2 worm cellular contexts compared by ENCODE assay signal in genomic region chrIII:4476313-4476712, ce11.
A peak's percentile ranks its signal among the peaks of the same experiment; 100 is the strongest.
TF ChIP-seq lines count a peak whose summit lies in the region.

No protein-coding gene starts in this region.

TF ChIP-seq in whole organism, L4 larva, 104 proteins besides CTCF, POLR2A, EP300 and RAD21:
- TF ChIP-seq zip-11 (GFP tag; IDR thresholded peaks at IDR 0.05; lab: Robert Waterston, UW) (no peak), unc-62 (GFP tag; optimal IDR thresholded peaks at IDR 0.05 in 1 of 2; lab: Kevin White, UChicago) (peak in 1 of 2 experiments; percentile 95), unc-62 (tag; optimal IDR thresholded peaks at IDR 0.05; lab: Kevin White, UChicago) (no peak), pqm-1 (tag; optimal IDR thresholded peaks at IDR 0.05; lab: Kevin White, UChicago) (no peak), dmd-8 (GFP tag; IDR thresholded peaks at IDR 0.05; lab: Robert Waterston, UW) (0 out of 2 replicates have a peak, but pooled peaks have one; percentile 27)

TF ChIP-seq in whole organism, young adult, 124 proteins besides CTCF, POLR2A, EP300 and RAD21:
- TF ChIP-seq mes-4 (tag; optimal IDR thresholded peaks at IDR 0.05; lab: Kevin White, UChicago) (no peak), egl-18 (GFP tag; IDR thresholded peaks at IDR 0.05; lab: Robert Waterston, UW) (no peak), F37B4.10 (GFP tag; IDR thresholded peaks at IDR 0.05; lab: Robert Waterston, UW) (no peak), athp-1 (tag; optimal IDR thresholded peaks at IDR 0.05; lab: Kevin White, UChicago) (no peak), cebp-1 (GFP tag; IDR thresholded peaks at IDR 0.05; lab: Robert Waterston, UW) (no peak), cebp-1 (tag; optimal IDR thresholded peaks at IDR 0.05; lab: Kevin White, UChicago) (no peak), hlh-26 (GFP tag; conservative IDR thresholded peaks at IDR 0.05; lab: Robert Waterston, UW) (no peak), pbrm-1 (GFP tag; IDR thresholded peaks at IDR 0.05; lab: Robert Waterston, UW) (no peak), C06A6.2 (GFP tag; conservative IDR thresholded peaks at IDR 0.05; lab: Robert Waterston, UW) (no peak), ceh-79 (tag; optimal IDR thresholded peaks at IDR 0.05; lab: Kevin White, UChicago) (no peak), F49E8.2 (tag; optimal IDR thresholded peaks at IDR 0.05; lab: Kevin White, UChicago; ENCODE audit: insufficient read depth) (no peak), hmg-1.2 (GFP tag; IDR thresholded peaks at IDR 0.05; lab: Robert Waterston, UW) (0 out of 2 replicates have a peak, but pooled peaks have one; percentile 6), ceh-27 (GFP tag; optimal IDR thresholded peaks at IDR 0.05; lab: Kevin White, UChicago) (no peak), ztf-22 (GFP tag; optimal IDR thresholded peaks at IDR 0.05; lab: Kevin White, UChicago) (no peak), F57A8.1 (GFP tag; optimal IDR thresholded peaks at IDR 0.05; lab: Kevin White, UChicago) (peak; percentile 9), egrh-3 (GFP tag; IDR thresholded peaks at IDR 0.05; lab: Robert Waterston, UW) (no peak), lin-54 (GFP tag; optimal IDR thresholded peaks at IDR 0.05; lab: Kevin White, UChicago) (no peak), F33H1.4 (GFP tag; IDR thresholded peaks at IDR 0.05; lab: Robert Waterston, UW) (no peak), aptf-3 (GFP tag; IDR thresholded peaks at IDR 0.05; lab: Robert Waterston, UW) (no peak)
